Worm (Caenorhabditis elegans): ENCODE measurements around the gene ced-8.

ced-8 gene

ce11 chrX:8371906-8372305, 44.8 kb downstream of the ced-8 start, which contains the start of gene nep-15:
Gene nep-15 (plus strand): TSS chrX:8372206.
- TF ChIP-seq sea-2 (GFP tag; IDR thresholded peaks at IDR 0.05), result no peak
- no peak for TF ChIP-seq madf-10 (tag; optimal IDR thresholded peaks at IDR 0.05)
- no peak for TF ChIP-seq nhr-80 (tag; optimal IDR thresholded peaks at IDR 0.05)
- no peak for TF ChIP-seq ztf-26 (tag; optimal IDR thresholded peaks at IDR 0.05)
- no peak for TF ChIP-seq ceh-100 (GFP tag; IDR thresholded peaks at IDR 0.05)
- TF ChIP-seq xnd-1 (tag; optimal IDR thresholded peaks at IDR 0.05), result no peak
- TF ChIP-seq F57A8.1 (GFP tag; optimal IDR thresholded peaks at IDR 0.05), result no peak
- no peak for TF ChIP-seq lin-26 (GFP tag; IDR thresholded peaks at IDR 0.05)
- no peak for TF ChIP-seq Y56A3A.18 (GFP tag; IDR thresholded peaks at IDR 0.05)
- TF ChIP-seq hmg-1.2 (GFP tag; IDR thresholded peaks at IDR 0.05), result no peak
- TF ChIP-seq lsy-27 (tag; optimal IDR thresholded peaks at IDR 0.05; ENCODE audit: borderline replicate concordance, insufficient read depth), result no peak

- no peak for TF ChIP-seq snpc-1.1 (tag; optimal IDR thresholded peaks at IDR 0.05; ENCODE audit: insufficient read depth)
- TF ChIP-seq Y53F4B.3 (GFP tag; IDR thresholded peaks at IDR 0.05), result no peak
- no peak for TF ChIP-seq egl-44 (GFP tag; IDR thresholded peaks at IDR 0.05)
- TF ChIP-seq ZK185.1 (tag; optimal IDR thresholded peaks at IDR 0.05; ENCODE audit: poor library complexity, severe bottlenecking), result no peak
- no peak for TF ChIP-seq ztf-28 (GFP tag; IDR thresholded peaks at IDR 0.05)
- peak; percentile 78 for TF ChIP-seq lin-40 (tag; optimal IDR thresholded peaks at IDR 0.05)
- TF ChIP-seq somi-1 (GFP tag; optimal IDR thresholded peaks at IDR 0.05), result no peak
- TF ChIP-seq madf-6 (GFP tag; IDR thresholded peaks at IDR 0.05), result no peak
- no peak for TF ChIP-seq T07F8.4 (tag; optimal IDR thresholded peaks at IDR 0.05)
- peak; percentile 46 for TF ChIP-seq hmg-1.2 (GFP tag; IDR thresholded peaks at IDR 0.05)
- TF ChIP-seq rcor-1 (GFP tag; IDR thresholded peaks at IDR 0.05), result 0 out of 2 replicates have a peak, but pooled peaks have one; percentile 47
- TF ChIP-seq nhr-90 (tag; optimal IDR thresholded peaks at IDR 0.05), result no peak
- peak; percentile 95 for TF ChIP-seq nhr-80 (tag; optimal IDR thresholded peaks at IDR 0.05)
- TF ChIP-seq ceh-79 (tag; optimal IDR thresholded peaks at IDR 0.05), result no peak
- TF ChIP-seq Y67H2A.10 (GFP tag; conservative IDR thresholded peaks at IDR 0.05), result no peak
- TF ChIP-seq let-607 (tag; optimal IDR thresholded peaks at IDR 0.05), result peak in 1 of 2 experiments; percentile 28
- no peak for TF ChIP-seq egrh-3 (GFP tag; IDR thresholded peaks at IDR 0.05)
- TF ChIP-seq lin-26 (GFP tag; IDR thresholded peaks at IDR 0.05), result no peak
- TF ChIP-seq tbx-9 (tag; optimal IDR thresholded peaks at IDR 0.05; ENCODE audit: borderline replicate concordance), result no peak
- TF ChIP-seq bed-1 (GFP tag; IDR thresholded peaks at IDR 0.05), result no peak
- TF ChIP-seq B0336.3 (GFP tag; IDR thresholded peaks at IDR 0.05), result no peak; the same call in 1 of the 2 replicates
- peak; percentile 35; the same call in 1 of the 2 replicates for TF ChIP-seq hmg-20 (GFP tag; IDR thresholded peaks at IDR 0.05)
- TF ChIP-seq F57C9.4 (tag; optimal IDR thresholded peaks at IDR 0.05), result no peak
- no peak for TF ChIP-seq nhr-179 (tag; optimal IDR thresholded peaks at IDR 0.05)
- TF ChIP-seq K11D2.4 (GFP tag; IDR thresholded peaks at IDR 0.05), result peak; percentile 65
- 0 out of 2 replicates have a peak, but pooled peaks have one; percentile 43 for TF ChIP-seq Y53G8AR.9 (GFP tag; conservative IDR thresholded peaks at IDR 0.05)
- TF ChIP-seq pbrm-1 (GFP tag; IDR thresholded peaks at IDR 0.05), result no peak
- no peak for TF ChIP-seq unc-62 (GFP tag; optimal IDR thresholded peaks at IDR 0.05)
- TF ChIP-seq nhr-120 (GFP tag; IDR thresholded peaks at IDR 0.05), result no peak
- TF ChIP-seq aptf-2 (GFP tag; conservative IDR thresholded peaks at IDR 0.05), result no peak
- TF ChIP-seq attf-5 (GFP tag; optimal IDR thresholded peaks at IDR 0.05), result peak; percentile 58
- TF ChIP-seq cebp-2 (GFP tag; IDR thresholded peaks at IDR 0.05), result no peak
- TF ChIP-seq Y56A3A.18 (GFP tag; IDR thresholded peaks at IDR 0.05), result no peak
- peak; percentile 8 for TF ChIP-seq tlf-1 (GFP tag; optimal IDR thresholded peaks at IDR 0.05)
- no peak for TF ChIP-seq nfyb-1 (GFP tag; IDR thresholded peaks at IDR 0.05)
- no peak for TF ChIP-seq ceh-58 (GFP tag; IDR thresholded peaks at IDR 0.05)
- no peak for TF ChIP-seq Y79H2A.3 (GFP tag; conservative IDR thresholded peaks at IDR 0.05)
- no peak for TF ChIP-seq attf-3 (GFP tag; conservative IDR thresholded peaks at IDR 0.05)
- no peak for TF ChIP-seq chd-7 (tag; optimal IDR thresholded peaks at IDR 0.05)
- TF ChIP-seq ets-4 (GFP tag; optimal IDR thresholded peaks at IDR 0.05), result no peak
Observed at ce11 chrX:8368210-8368609, 48.5 kb downstream of the ced-8 start.

Measured in whole organism, young adult.